Worm (Caenorhabditis elegans) whole organism, L1 larva: ENCODE results near the gene dmd-10.

Experiments used
- C16A3.4 ChIP-seq: fragments of 150-350 bp; optimal IDR thresholded peaks from 2 replicates; lab custom pipeline; 2014; ENCODE audit warnings: missing biosample characterization, missing genetic modification characterization
- aly-2 ChIP-seq: fragments of 150-350 bp; optimal IDR thresholded peaks from 2 replicates; lab custom pipeline; 2014; ENCODE audit warnings: missing biosample characterization, missing genetic modification characterization
- blmp-1 ChIP-seq: fragments of 150-350 bp; optimal IDR thresholded peaks from 2 replicates; lab custom pipeline; 2014; ENCODE audit warnings: missing biosample characterization, missing genetic modification characterization
- dsc-1 ChIP-seq: sonication (generic microtip); optimal IDR thresholded peaks from 2 replicates; lab custom pipeline; 2016; ENCODE audit warnings: mild to moderate bottlenecking, missing genetic modification characterization, missing compliant biosample characterization
- efl-1 ChIP-seq, 4 experiments: fragments of 150-350 bp; optimal IDR thresholded peaks in 3 of 4; peaks in 1 of 4; 1 replicate in 1 of 4; 2 replicates in 3 of 4; lab custom pipeline; 2014; ENCODE audit warnings: missing biosample characterization in 2 of 4, missing genetic modification characterization in 2 of 4, missing genetic modification reagents in 2 of 4
- efl-3 ChIP-seq: fragments of 200-800 bp; sonication (Bioruptor generic); optimal IDR thresholded peaks from 2 replicates; lab custom pipeline; 2018; ENCODE audit warnings: mild to moderate bottlenecking, missing genetic modification characterization, missing compliant biosample characterization
- egl-27 ChIP-seq, 2 experiments: fragments of 150-350 bp in 1 of 2; sonication (generic microtip); optimal IDR thresholded peaks; 3 replicates each; lab custom pipeline; 2017 to 2018; ENCODE audit warnings: missing biosample characterization in 2 of 2, missing genetic modification characterization in 2 of 2, missing genetic modification reagents in 2 of 2
- elt-2 ChIP-seq: sonication (generic microtip); optimal IDR thresholded peaks from 2 replicates; lab custom pipeline; 2016; ENCODE audit warnings: missing genetic modification characterization, mild to moderate bottlenecking, inconsistent platforms, missing compliant biosample characterization, missing genetic modification reagents
- fkh-8 ChIP-seq: sonication (generic microtip); optimal IDR thresholded peaks from 2 replicates; lab custom pipeline; 2016; ENCODE audit warnings: mild to moderate bottlenecking, missing genetic modification characterization, missing compliant biosample characterization
- hlh-17 ChIP-seq: fragments of 200-800 bp; sonication (Bioruptor generic); optimal IDR thresholded peaks from 2 replicates; lab custom pipeline; 2018; ENCODE audit warnings: missing genetic modification characterization, mild to moderate bottlenecking, missing compliant biosample characterization, moderate library complexity, borderline replicate concordance
- hlh-4 ChIP-seq: sonication (generic microtip); optimal IDR thresholded peaks from 2 replicates; lab custom pipeline; 2016; ENCODE audit warnings: mild to moderate bottlenecking, missing genetic modification characterization, missing compliant biosample characterization
- irx-1 ChIP-seq: sonication (generic microtip); optimal IDR thresholded peaks from 2 replicates; lab custom pipeline; 2016; ENCODE audit warnings: missing genetic modification characterization, missing compliant biosample characterization
- jun-1 ChIP-seq: fragments of 150-350 bp; optimal IDR thresholded peaks from 2 replicates; lab custom pipeline; 2014; ENCODE audit warnings: missing biosample characterization, missing genetic modification reagents, missing genetic modification characterization
- lin-13 ChIP-seq: fragments of 150-350 bp; optimal IDR thresholded peaks from 2 replicates; lab custom pipeline; 2014; ENCODE audit warnings: missing biosample characterization, missing genetic modification reagents, missing genetic modification characterization
- lin-14 ChIP-seq: fragments of 200-800 bp; sonication (Bioruptor generic); optimal IDR thresholded peaks from 2 replicates; lab custom pipeline; 2018; ENCODE audit warnings: mild to moderate bottlenecking, missing genetic modification characterization, moderate library complexity, missing compliant biosample characterization
- lin-15B ChIP-seq: fragments of 150-350 bp; sonication (generic microtip); optimal IDR thresholded peaks from 3 replicates; lab custom pipeline; 2014; ENCODE audit warnings: missing biosample characterization, missing genetic modification characterization
- lin-35 ChIP-seq, 2 experiments: fragments of 150-350 bp; optimal IDR thresholded peaks; 2 replicates each; lab custom pipeline; 2014; ENCODE audit warnings: missing biosample characterization in 2 of 2, missing genetic modification characterization in 2 of 2, missing genetic modification reagents in 2 of 2
- lin-39 ChIP-seq: fragments of 150-350 bp; optimal IDR thresholded peaks from 2 replicates; lab custom pipeline; 2014; ENCODE audit warnings: missing biosample characterization, missing genetic modification reagents, missing genetic modification characterization
- lir-3 ChIP-seq: sonication (generic microtip); optimal IDR thresholded peaks from 2 replicates; lab custom pipeline; 2016; ENCODE audit warnings: mild to moderate bottlenecking, missing genetic modification characterization, moderate library complexity, missing compliant biosample characterization; ENCODE audit not compliant: poor library complexity
- mab-9 ChIP-seq: fragments of 200-800 bp; sonication (Bioruptor generic); IDR thresholded peaks from 2 replicates; pipeline ENCODE4 v1.3.6; 2022; ENCODE audit warnings: missing genetic modification reagents, missing genetic modification characterization, missing compliant biosample characterization
- mef-2 ChIP-seq: fragments of 150-350 bp; optimal IDR thresholded peaks from 2 replicates; lab custom pipeline; 2014; ENCODE audit warnings: missing biosample characterization, missing genetic modification characterization
- mep-1 ChIP-seq: fragments of 150-350 bp; optimal IDR thresholded peaks from 2 replicates; lab custom pipeline; 2014; ENCODE audit warnings: missing biosample characterization, missing genetic modification characterization
- nhr-12 ChIP-seq: sonication (generic microtip); optimal IDR thresholded peaks from 2 replicates; lab custom pipeline; 2017; ENCODE audit warnings: missing biosample characterization, missing genetic modification characterization
- nhr-19 ChIP-seq: fragments of 200-800 bp; sonication (Bioruptor generic); conservative IDR thresholded peaks from 2 replicates; pipeline ENCODE4 v1.3.6; 2022; ENCODE audit warnings: missing genetic modification characterization, missing compliant biosample characterization
- nhr-20 ChIP-seq: sonication (generic microtip); optimal IDR thresholded peaks from 2 replicates; lab custom pipeline; 2016; ENCODE audit warnings: mild to moderate bottlenecking, missing genetic modification characterization, missing compliant biosample characterization
- nhr-237 ChIP-seq: fragments of 150-350 bp; optimal IDR thresholded peaks from 2 replicates; lab custom pipeline; 2014; ENCODE audit warnings: missing biosample characterization, missing genetic modification characterization
- nhr-47 ChIP-seq: sonication (generic microtip); optimal IDR thresholded peaks from 2 replicates; lab custom pipeline; 2016; ENCODE audit warnings: mild to moderate bottlenecking, missing genetic modification characterization, moderate library complexity, missing compliant biosample characterization
- nhr-71 ChIP-seq: sonication (generic microtip); optimal IDR thresholded peaks from 2 replicates; lab custom pipeline; 2016; ENCODE audit warnings: mild to moderate bottlenecking, missing genetic modification characterization, moderate library complexity, missing compliant biosample characterization
- nhr-76 ChIP-seq: sonication (generic microtip); optimal IDR thresholded peaks from 2 replicates; lab custom pipeline; 2017; ENCODE audit warnings: missing biosample characterization, missing genetic modification characterization
- nhr-77 ChIP-seq: fragments of 150-350 bp; optimal IDR thresholded peaks from 2 replicates; lab custom pipeline; 2014; ENCODE audit warnings: missing biosample characterization, missing genetic modification characterization
- nhr-84 ChIP-seq: sonication (generic microtip); optimal IDR thresholded peaks from 2 replicates; lab custom pipeline; 2017; ENCODE audit warnings: missing biosample characterization, missing genetic modification characterization
- nhr-85 ChIP-seq: sonication (generic microtip); peaks from one replicate; lab custom pipeline; 2016; ENCODE audit warnings: missing genetic modification characterization, inconsistent platforms, missing compliant biosample characterization
- pax-3 ChIP-seq: fragments of 200-800 bp; sonication (Bioruptor generic); optimal IDR thresholded peaks from 2 replicates; lab custom pipeline; 2018; ENCODE audit warnings: mild to moderate bottlenecking, missing genetic modification characterization, moderate library complexity, missing compliant biosample characterization
- pqm-1 ChIP-seq: sonication (generic microtip); optimal IDR thresholded peaks from 3 replicates; lab custom pipeline; 2017; ENCODE audit warnings: missing biosample characterization, missing genetic modification characterization
- sptf-1 ChIP-seq: fragments of 150-350 bp; optimal IDR thresholded peaks from 2 replicates; lab custom pipeline; 2014; ENCODE audit warnings: missing biosample characterization, missing genetic modification characterization
- tbx-2 ChIP-seq: sonication (generic microtip); optimal IDR thresholded peaks from 2 replicates; lab custom pipeline; 2016; ENCODE audit warnings: missing genetic modification characterization, missing compliant biosample characterization
- unc-130 ChIP-seq: fragments of 150-350 bp; optimal IDR thresholded peaks from 2 replicates; lab custom pipeline; 2017; ENCODE audit warnings: missing biosample characterization, missing genetic modification characterization, inconsistent platforms
- unc-86 ChIP-seq: sonication (generic microtip); optimal IDR thresholded peaks from 2 replicates; lab custom pipeline; 2016; ENCODE audit warnings: missing genetic modification characterization, missing compliant biosample characterization
- unc-98 ChIP-seq: fragments of 200-800 bp; sonication (Bioruptor generic); IDR thresholded peaks from 2 replicates; pipeline ENCODE4 v1.3.6; 2022; ENCODE audit warnings: missing genetic modification characterization, missing compliant biosample characterization
- xbp-1 ChIP-seq: sonication (generic microtip); optimal IDR thresholded peaks from 2 replicates; lab custom pipeline; 2016; ENCODE audit warnings: missing genetic modification characterization, missing compliant biosample characterization
- zag-1 ChIP-seq: fragments of 150-350 bp; optimal IDR thresholded peaks from 2 replicates; lab custom pipeline; 2014; ENCODE audit warnings: missing biosample characterization, missing genetic modification characterization
- ztf-11 ChIP-seq, 2 experiments: sonication (generic microtip); optimal IDR thresholded peaks; 2 replicates each; lab custom pipeline; 2016 to 2017; ENCODE audit warnings: missing genetic modification characterization in 2 of 2, missing biosample characterization in 1 of 2, missing compliant biosample characterization in 1 of 2
- ztf-4 ChIP-seq: fragments of 150-350 bp; optimal IDR thresholded peaks from 2 replicates; lab custom pipeline; 2014; ENCODE audit warnings: missing biosample characterization, missing genetic modification characterization

The dmd-10 gene

ce11 chrV:13249436-13249835, 13.0 kb upstream of the dmd-10 start, which contains the start of gene odr-3:
TSS of gene odr-3 (minus strand) at chrV:13249536.
- TF ChIP-seq lin-13 (no peak), dsc-1 (peak; percentile 7)

ce11 chrV:13243205-13243604, 6.8 kb upstream of the dmd-10 start:
- no peak for TF ChIP-seq tbx-2 (tag; lab: Kevin White, UChicago)
- TF ChIP-seq lir-3 (tag; lab: Kevin White, UChicago) = no peak
- no peak for TF ChIP-seq mab-9 (GFP tag; lab: Robert Waterston, UW)
- TF ChIP-seq ztf-4 = no peak
- no peak for TF ChIP-seq sptf-1
- no peak for TF ChIP-seq zag-1 (tag; lab: Kevin White, UChicago)
- peak; percentile 54 for TF ChIP-seq nhr-85 (tag; lab: Kevin White, UChicago)
- TF ChIP-seq mep-1 = no peak
- no peak for TF ChIP-seq mef-2
- TF ChIP-seq egl-27 (tag; optimal IDR thresholded peaks at IDR 0.05; lab: Kevin White, UChicago) = no peak
- TF ChIP-seq irx-1 = no peak
- no peak for TF ChIP-seq ztf-11 (tag; optimal IDR thresholded peaks at IDR 0.05; lab: Kevin White, UChicago)
- TF ChIP-seq lin-35 (GFP tag; optimal IDR thresholded peaks at IDR 0.05; lab: Kevin White, UChicago) = no peak
- no peak for TF ChIP-seq hlh-4 (tag; lab: Kevin White, UChicago)
- TF ChIP-seq aly-2 (tag; lab: Kevin White, UChicago) = no peak
- peak; percentile 0 for TF ChIP-seq lin-14 (GFP tag; lab: Kevin White, UChicago)
- TF ChIP-seq xbp-1 (tag; lab: Kevin White, UChicago) = no peak
- peak; percentile 85 for TF ChIP-seq blmp-1 (tag; lab: Kevin White, UChicago)

DNA sequence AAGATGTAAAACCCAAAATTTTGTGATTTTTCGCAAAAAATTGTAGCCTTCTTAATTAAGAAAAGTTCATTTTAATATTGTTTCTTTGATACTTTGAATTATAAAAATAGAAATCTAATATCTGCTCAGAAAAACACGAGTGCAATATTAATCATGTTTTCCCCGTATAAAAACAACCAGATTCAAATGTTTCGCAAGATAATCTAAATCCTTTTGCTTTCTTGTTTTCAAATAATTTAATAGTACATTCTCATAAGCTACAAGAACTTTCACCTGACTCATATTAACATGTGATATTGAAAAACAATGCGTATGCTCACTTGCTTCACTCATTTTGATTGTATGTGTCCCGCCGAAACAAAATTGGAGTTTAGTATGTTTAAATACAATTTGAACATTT, 1.1 kb downstream of the dmd-10 start:
- no peak for TF ChIP-seq unc-86
- no peak for TF ChIP-seq efl-3
- TF ChIP-seq jun-1 = no peak
- TF ChIP-seq hlh-17 (GFP tag; lab: Kevin White, UChicago) = no peak
- peak; percentile 69 for TF ChIP-seq dsc-1
- TF ChIP-seq egl-27 (tag; optimal IDR thresholded peaks at IDR 0.05; lab: Kevin White, UChicago) = no peak
- peak; percentile 45 for TF ChIP-seq nhr-47 (tag; lab: Kevin White, UChicago)
- no peak for TF ChIP-seq nhr-76 (tag; lab: Kevin White, UChicago)
- no peak for TF ChIP-seq nhr-237 (tag; lab: Kevin White, UChicago)
- TF ChIP-seq fkh-8 = peak; percentile 69
- TF ChIP-seq nhr-71 = peak; percentile 51
- peak; percentile 61 for TF ChIP-seq pax-3 (tag; lab: Kevin White, UChicago)
- no peak for TF ChIP-seq lir-3 (tag; lab: Kevin White, UChicago)

DNA sequence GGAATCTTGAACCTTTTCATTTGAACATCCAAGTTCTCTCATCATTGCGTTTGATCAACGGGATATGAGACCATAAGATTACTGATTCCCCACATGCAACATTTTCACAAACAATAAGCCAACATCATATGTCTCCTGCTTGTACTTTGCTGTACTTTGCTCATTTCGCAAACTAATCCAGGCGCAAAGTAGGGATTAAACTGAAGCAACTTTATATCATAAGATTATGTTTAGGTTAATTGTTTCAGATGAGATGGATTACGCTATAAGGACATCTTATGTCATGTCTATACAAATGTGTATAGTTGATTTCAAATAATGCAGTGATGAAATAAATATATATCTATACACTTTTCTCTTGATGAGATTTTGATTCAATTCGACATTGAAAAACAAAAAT, 6.9 kb downstream of the dmd-10 start:
- TF ChIP-seq pax-3 (tag; lab: Kevin White, UChicago) (peak; percentile 82), dsc-1 (peak; percentile 74), efl-1 (optimal IDR thresholded peaks at IDR 0.05; lab: Kevin White, UChicago) (no peak), efl-1 (GFP tag; optimal IDR thresholded peaks at IDR 0.05 in 1 of 2; lab: Kevin White, UChicago) (peak in 1 of 2 experiments; percentile 20), unc-130 (tag; lab: Kevin White, UChicago) (no peak)

DNA sequence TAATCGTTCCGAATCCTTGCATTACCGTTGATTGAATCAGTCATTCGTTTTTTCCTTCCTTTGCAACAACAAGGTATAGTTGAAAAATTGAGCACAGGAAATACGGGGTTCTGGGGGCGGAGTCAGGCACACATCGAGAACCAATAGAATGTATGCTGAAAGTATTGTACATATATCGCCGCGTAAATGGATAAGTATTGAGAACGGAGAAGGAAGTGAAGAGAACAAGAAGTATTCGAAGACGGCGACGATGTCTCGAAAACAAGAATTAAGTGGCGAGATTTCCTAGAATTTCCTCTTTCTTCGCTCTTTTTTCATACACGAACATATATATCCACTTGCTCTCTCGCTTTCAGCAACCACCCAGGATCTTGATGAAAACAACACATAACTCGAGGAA, 15.3 kb downstream of the dmd-10 start:
- no peak for TF ChIP-seq nhr-19 (GFP tag; lab: Robert Waterston, UW)

DNA sequence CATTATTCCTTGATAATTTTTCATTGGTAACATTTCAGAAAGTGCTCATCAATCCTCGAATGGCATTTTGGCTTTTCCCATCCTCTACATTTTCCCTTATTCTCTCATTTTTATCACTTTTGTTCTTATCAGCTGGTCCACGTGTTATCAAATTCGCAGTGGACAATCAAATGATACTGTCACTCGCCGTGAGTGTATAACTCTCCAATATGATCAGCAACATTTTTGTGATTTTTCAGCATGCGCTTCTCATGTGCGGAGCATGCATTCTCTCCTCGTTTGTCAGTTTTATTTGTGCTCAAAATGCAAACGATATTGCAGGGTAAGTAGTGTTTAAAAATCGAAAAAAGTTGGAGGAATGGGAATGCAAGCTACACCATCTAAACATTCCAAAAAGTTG, 23.8 kb downstream of the dmd-10 start:
- TF ChIP-seq C16A3.4 (tag; lab: Kevin White, UChicago) (no peak), elt-2 (tag; lab: Kevin White, UChicago) (peak; percentile 97), lin-39 (tag; lab: Kevin White, UChicago) (no peak), lin-15B (tag; lab: Kevin White, UChicago) (no peak), lin-35 (GFP tag; optimal IDR thresholded peaks at IDR 0.05; lab: Kevin White, UChicago) (peak in 1 of 2 experiments; percentile 53), nhr-71 (no peak), unc-98 (no peak), nhr-20 (tag; lab: Kevin White, UChicago) (peak; percentile 33), lir-3 (tag; lab: Kevin White, UChicago) (no peak), jun-1 (peak; percentile 56), pqm-1 (tag; lab: Kevin White, UChicago) (peak; percentile 85), fkh-8 (no peak), nhr-77 (tag; lab: Kevin White, UChicago) (no peak), mab-9 (GFP tag; lab: Robert Waterston, UW) (no peak), nhr-237 (tag; lab: Kevin White, UChicago) (no peak), nhr-12 (tag; lab: Kevin White, UChicago) (no peak), nhr-84 (tag; lab: Kevin White, UChicago) (no peak), nhr-19 (GFP tag; lab: Robert Waterston, UW) (peak; percentile 19; the same call in 1 of the 2 replicates), hlh-4 (tag; lab: Kevin White, UChicago) (no peak)
